Fruit fly (Drosophila melanogaster): ENCODE results near the gene Psn.

The Psn gene

dm6 chr3L:20432297-20432696, at the start of gene Psn, which contains the start of gene Las:
Gene Psn, plus strand, starts transcription at chr3L:20432468.
Gene Las, minus strand, starts transcription at chr3L:20432361.
- TF ChIP-seq CG32264 (GFP tag; optimal IDR thresholded peaks at IDR 0.05) (peak; percentile 31), dsf (GFP tag; optimal IDR thresholded peaks at IDR 0.05; ENCODE audit: borderline replicate concordance) (peak; percentile 10), Dif (GFP tag; optimal IDR thresholded peaks at IDR 0.05; ENCODE audit: partially characterized antibody) (no peak)

DNA sequence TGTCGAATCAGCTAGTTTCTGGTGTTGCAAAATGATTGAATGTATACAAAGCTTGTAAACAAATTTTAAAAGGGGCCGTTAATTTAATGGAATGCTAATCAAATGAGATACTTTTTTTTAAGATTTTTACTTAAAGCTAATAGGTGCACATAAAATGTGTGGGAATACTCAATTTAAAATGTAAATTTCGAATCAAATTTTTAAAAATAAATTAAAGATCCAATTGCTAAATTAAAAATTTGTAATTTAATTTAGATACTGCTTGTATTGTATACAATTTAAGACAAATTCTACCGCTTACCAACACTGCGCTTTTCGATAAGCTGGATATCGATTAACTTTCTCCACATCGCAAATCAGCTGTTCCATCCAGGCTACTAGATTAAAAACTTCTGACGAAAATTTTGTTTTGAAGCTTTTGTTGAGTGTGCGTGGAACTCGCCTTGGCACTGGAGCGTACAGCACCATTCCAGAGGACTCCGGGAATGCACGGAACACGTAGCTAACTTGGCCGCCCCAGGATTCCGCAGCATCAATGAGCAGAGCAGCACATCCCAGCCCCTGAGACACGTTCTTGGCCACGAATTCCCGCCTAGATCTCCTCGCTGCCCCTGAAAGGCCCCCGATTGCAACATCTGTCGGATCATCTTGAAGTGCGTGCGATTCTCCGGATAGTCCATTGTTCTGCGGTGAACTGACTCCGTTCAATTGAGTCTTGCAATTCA, 48.0 kb upstream of the Psn start, which contains the start of the genes CG5498 and fbl:
TSS of gene CG5498 (minus strand) at position 24 of the 725 bp plus-strand sequence.
TSS of gene fbl (plus strand) at position 344 of the 725 bp plus-strand sequence.
- TF ChIP-seq CrebA (GFP tag; optimal IDR thresholded peaks at IDR 0.05; ENCODE audit: borderline replicate concordance) (no peak), Abd-B (GFP tag; optimal IDR thresholded peaks at IDR 0.05) (no peak), CG32264 (GFP tag; optimal IDR thresholded peaks at IDR 0.05) (peak; percentile 6), rgr (GFP tag; optimal IDR thresholded peaks at IDR 0.05) (peak; percentile 86), Hr83 (GFP tag; optimal IDR thresholded peaks at IDR 0.05; ENCODE audit: poor library complexity, severe bottlenecking) (peak; percentile 48), lola (GFP tag; optimal IDR thresholded peaks at IDR 0.05) (no peak), Myc (optimal IDR thresholded peaks at IDR 0.05) (no peak), CG9705 (GFP tag; optimal IDR thresholded peaks at IDR 0.05) (peak; percentile 38), dsf (GFP tag; optimal IDR thresholded peaks at IDR 0.05; ENCODE audit: borderline replicate concordance) (peak; percentile 75), Hnf4 (GFP tag; optimal IDR thresholded peaks at IDR 0.05) (peak; percentile 85), sv (GFP tag; optimal IDR thresholded peaks at IDR 0.05) (peak; percentile 54), dmrt93B (GFP tag; optimal IDR thresholded peaks at IDR 0.05) (peak; percentile 44), tai (GFP tag; optimal IDR thresholded peaks at IDR 0.05) (no peak), Mio (GFP tag; optimal IDR thresholded peaks at IDR 0.05) (no peak), usp (GFP tag; optimal IDR thresholded peaks at IDR 0.05) (no peak), ey (GFP tag; optimal IDR thresholded peaks at IDR 0.05) (peak; percentile 82), HLH106 (tag; optimal IDR thresholded peaks at IDR 0.05) (peak; percentile 79), fru (GFP tag; optimal IDR thresholded peaks at IDR 0.05) (peak; percentile 81), woc (GFP tag; optimal IDR thresholded peaks at IDR 0.05) (peak; percentile 64), br (GFP tag; optimal IDR thresholded peaks at IDR 0.05) (peak; percentile 81), psq (GFP tag; optimal IDR thresholded peaks at IDR 0.05) (peak; percentile 77), Sp1 (GFP tag; optimal IDR thresholded peaks at IDR 0.05) (peak; percentile 78), h (GFP tag; optimal IDR thresholded peaks at IDR 0.05) (peak; percentile 86), Jra (GFP tag; optimal IDR thresholded peaks at IDR 0.05) (peak; percentile 79), Rel (GFP tag; optimal IDR thresholded peaks at IDR 0.05) (no peak), Rel (tag; optimal IDR thresholded peaks at IDR 0.05) (peak; percentile 57), brk (GFP tag; optimal IDR thresholded peaks at IDR 0.05) (peak; percentile 91), jim (GFP tag; optimal IDR thresholded peaks at IDR 0.05) (no peak), Vsx2 (GFP tag; optimal IDR thresholded peaks at IDR 0.05; ENCODE audit: partially characterized antibody) (no peak), GATAd (GFP tag; optimal IDR thresholded peaks at IDR 0.05) (peak; percentile 60), OdsH (GFP tag; optimal IDR thresholded peaks at IDR 0.05) (peak; percentile 85), Dif (GFP tag; optimal IDR thresholded peaks at IDR 0.05; ENCODE audit: partially characterized antibody) (no peak), sage (GFP tag; optimal IDR thresholded peaks at IDR 0.05) (peak; percentile 48), dl (GFP tag; optimal IDR thresholded peaks at IDR 0.05; ENCODE audit: insufficient read depth in 1 of 2, partially characterized antibody in 2 of 2) (no peak), foxo (GFP tag; optimal IDR thresholded peaks at IDR 0.05) (peak in 1 of 2 experiments; percentile 89)

DNA sequence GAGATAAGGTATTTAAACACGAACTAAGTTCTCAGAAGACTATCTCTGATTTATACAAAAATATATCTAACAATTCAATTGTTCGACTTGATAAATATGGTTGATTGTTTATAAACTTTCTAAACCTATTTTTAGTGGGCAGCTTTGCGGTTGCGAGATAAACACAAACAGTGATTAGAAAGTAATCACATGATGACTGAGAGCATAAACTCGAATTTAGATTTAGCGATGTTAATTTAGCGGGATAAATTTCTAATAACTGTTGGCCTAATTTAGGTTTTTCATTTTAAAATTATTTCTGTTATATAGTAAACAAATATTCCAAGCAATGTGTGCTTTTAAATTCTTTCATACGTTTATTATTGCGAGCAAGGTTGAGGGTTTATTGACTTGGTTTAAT, 47.3 kb upstream of the Psn start:
- TF ChIP-seq Hr83 (GFP tag; optimal IDR thresholded peaks at IDR 0.05; ENCODE audit: poor library complexity, severe bottlenecking) (no peak), dl (GFP tag; optimal IDR thresholded peaks at IDR 0.05; ENCODE audit: insufficient read depth in 1 of 2, partially characterized antibody in 2 of 2) (no peak), CrebA (GFP tag; optimal IDR thresholded peaks at IDR 0.05; ENCODE audit: borderline replicate concordance) (no peak), dsf (GFP tag; optimal IDR thresholded peaks at IDR 0.05; ENCODE audit: borderline replicate concordance) (no peak), Vsx2 (GFP tag; optimal IDR thresholded peaks at IDR 0.05; ENCODE audit: partially characterized antibody) (no peak)

Data from whole organism, wandering third instar larva.